Fruit fly (Drosophila melanogaster): ENCODE results near the gene ATPsynCF6L.

DNA sequence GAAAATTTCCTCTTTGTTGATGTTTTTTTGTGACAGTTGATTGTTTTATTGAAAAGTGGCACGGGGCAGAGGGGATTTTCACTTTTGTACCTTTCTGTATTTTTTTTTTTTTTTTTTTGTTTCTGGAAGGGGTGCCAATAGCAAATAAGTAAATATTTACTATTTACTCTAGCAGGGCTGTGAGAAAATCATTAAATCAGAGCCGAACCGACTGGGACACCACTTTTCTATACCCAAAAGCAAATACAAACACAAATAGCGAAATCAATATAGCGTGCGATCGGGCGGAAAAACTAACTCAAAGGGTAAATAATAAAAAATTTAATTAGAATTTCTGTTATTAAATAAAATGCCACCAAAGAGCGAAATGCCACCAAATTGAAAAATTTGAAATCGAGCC lies 19.8 kb downstream of the ATPsynCF6L start:
- TF ChIP-seq Sin3A (optimal IDR thresholded peaks at IDR 0.05), result no peak
- no peak for TF ChIP-seq psq (optimal IDR thresholded peaks at IDR 0.05)
- TF ChIP-seq insv (optimal IDR thresholded peaks at IDR 0.05), result no peak
